Worm (Caenorhabditis elegans) whole organism, L1 larva: ENCODE measurements around the gene F52H2.15.

Experiments
- F16B12.6 ChIP-seq: fragments of 150-350 bp; optimal IDR thresholded peaks from 2 replicates; lab custom pipeline; 2014; ENCODE audit warnings: missing biosample characterization, missing genetic modification characterization
- ceh-82 ChIP-seq, 3 experiments: fragments of 150-350 bp in 1 of 3; sonication (generic microtip) in 2 of 3; optimal IDR thresholded peaks; 2 replicates each; lab custom pipeline; 2014 to 2017; ENCODE audit warnings: missing biosample characterization in 3 of 3, missing genetic modification characterization in 3 of 3
- ceh-88 ChIP-seq: fragments of 200-800 bp; sonication (Bioruptor generic); IDR thresholded peaks from 2 replicates; pipeline ENCODE4 v1.3.6; 2022; ENCODE audit warnings: missing genetic modification characterization, missing compliant biosample characterization
- dsc-1 ChIP-seq: sonication (generic microtip); optimal IDR thresholded peaks from 2 replicates; lab custom pipeline; 2016; ENCODE audit warnings: mild to moderate bottlenecking, missing genetic modification characterization, missing compliant biosample characterization
- efl-1 ChIP-seq, 4 experiments: fragments of 150-350 bp; optimal IDR thresholded peaks in 3 of 4; peaks in 1 of 4; 1 replicate in 1 of 4; 2 replicates in 3 of 4; lab custom pipeline; 2014; ENCODE audit warnings: missing biosample characterization in 2 of 4, missing genetic modification characterization in 2 of 4, missing genetic modification reagents in 2 of 4
- egl-13 ChIP-seq: sonication (generic microtip); optimal IDR thresholded peaks from 2 replicates; lab custom pipeline; 2016; ENCODE audit warnings: missing genotype, missing genetic modification reagents, missing genetic modification characterization, missing compliant biosample characterization
- elt-2 ChIP-seq: sonication (generic microtip); optimal IDR thresholded peaks from 2 replicates; lab custom pipeline; 2016; ENCODE audit warnings: missing genetic modification characterization, mild to moderate bottlenecking, inconsistent platforms, missing compliant biosample characterization, missing genetic modification reagents
- elt-3 ChIP-seq, 6 experiments: fragments of 150-350 bp in 1 of 6; sonication (generic microtip); optimal IDR thresholded peaks; 2 replicates each; lab custom pipeline; 2017 to 2018; ENCODE audit warnings: missing biosample characterization in 6 of 6, missing genetic modification characterization in 6 of 6, inconsistent platforms in 1 of 6
- fkh-10 ChIP-seq: sonication (generic microtip); optimal IDR thresholded peaks from 2 replicates; lab custom pipeline; 2017; ENCODE audit warnings: missing biosample characterization, missing genetic modification reagents, missing genetic modification characterization
- fos-1 ChIP-seq: fragments of 150-350 bp; optimal IDR thresholded peaks from 2 replicates; lab custom pipeline; 2014; ENCODE audit warnings: missing biosample characterization, missing genetic modification characterization
- grh-1 ChIP-seq: fragments of 200-800 bp; sonication (Bioruptor generic); IDR thresholded peaks from 2 replicates; pipeline ENCODE4 v1.3.6; 2022; ENCODE audit warnings: missing genetic modification reagents, missing genetic modification characterization, missing compliant biosample characterization
- hlh-17 ChIP-seq: fragments of 200-800 bp; sonication (Bioruptor generic); optimal IDR thresholded peaks from 2 replicates; lab custom pipeline; 2018; ENCODE audit warnings: missing genetic modification characterization, mild to moderate bottlenecking, missing compliant biosample characterization, moderate library complexity, borderline replicate concordance
- isw-1 ChIP-seq: fragments of 200-800 bp; sonication (Bioruptor generic); IDR thresholded peaks from 2 replicates; pipeline ENCODE4 v1.3.6; 2022; ENCODE audit warnings: missing genetic modification characterization, missing compliant biosample characterization
- jun-1 ChIP-seq: fragments of 150-350 bp; optimal IDR thresholded peaks from 2 replicates; lab custom pipeline; 2014; ENCODE audit warnings: missing biosample characterization, missing genetic modification reagents, missing genetic modification characterization
- lin-13 ChIP-seq: fragments of 150-350 bp; optimal IDR thresholded peaks from 2 replicates; lab custom pipeline; 2014; ENCODE audit warnings: missing biosample characterization, missing genetic modification reagents, missing genetic modification characterization
- lin-14 ChIP-seq: fragments of 200-800 bp; sonication (Bioruptor generic); optimal IDR thresholded peaks from 2 replicates; lab custom pipeline; 2018; ENCODE audit warnings: mild to moderate bottlenecking, missing genetic modification characterization, moderate library complexity, missing compliant biosample characterization
- lin-35 ChIP-seq, 2 experiments: fragments of 150-350 bp; optimal IDR thresholded peaks; 2 replicates each; lab custom pipeline; 2014; ENCODE audit warnings: missing biosample characterization in 2 of 2, missing genetic modification characterization in 2 of 2, missing genetic modification reagents in 2 of 2
- lin-39 ChIP-seq: fragments of 150-350 bp; optimal IDR thresholded peaks from 2 replicates; lab custom pipeline; 2014; ENCODE audit warnings: missing biosample characterization, missing genetic modification reagents, missing genetic modification characterization
- lir-3 ChIP-seq: sonication (generic microtip); optimal IDR thresholded peaks from 2 replicates; lab custom pipeline; 2016; ENCODE audit warnings: mild to moderate bottlenecking, missing genetic modification characterization, moderate library complexity, missing compliant biosample characterization; ENCODE audit not compliant: poor library complexity
- mdl-1 ChIP-seq, 2 experiments: fragments of 150-350 bp; optimal IDR thresholded peaks; 2 replicates each; lab custom pipeline; 2014 to 2017; ENCODE audit warnings: missing biosample characterization in 2 of 2, missing genetic modification characterization in 2 of 2, inconsistent platforms in 1 of 2
- mef-2 ChIP-seq: fragments of 150-350 bp; optimal IDR thresholded peaks from 2 replicates; lab custom pipeline; 2014; ENCODE audit warnings: missing biosample characterization, missing genetic modification characterization
- mep-1 ChIP-seq: fragments of 150-350 bp; optimal IDR thresholded peaks from 2 replicates; lab custom pipeline; 2014; ENCODE audit warnings: missing biosample characterization, missing genetic modification characterization
- nhr-19 ChIP-seq: fragments of 200-800 bp; sonication (Bioruptor generic); conservative IDR thresholded peaks from 2 replicates; pipeline ENCODE4 v1.3.6; 2022; ENCODE audit warnings: missing genetic modification characterization, missing compliant biosample characterization
- nhr-20 ChIP-seq: sonication (generic microtip); optimal IDR thresholded peaks from 2 replicates; lab custom pipeline; 2016; ENCODE audit warnings: mild to moderate bottlenecking, missing genetic modification characterization, missing compliant biosample characterization
- nhr-237 ChIP-seq: fragments of 150-350 bp; optimal IDR thresholded peaks from 2 replicates; lab custom pipeline; 2014; ENCODE audit warnings: missing biosample characterization, missing genetic modification characterization
- nhr-47 ChIP-seq: sonication (generic microtip); optimal IDR thresholded peaks from 2 replicates; lab custom pipeline; 2016; ENCODE audit warnings: mild to moderate bottlenecking, missing genetic modification characterization, moderate library complexity, missing compliant biosample characterization
- nhr-71 ChIP-seq: sonication (generic microtip); optimal IDR thresholded peaks from 2 replicates; lab custom pipeline; 2016; ENCODE audit warnings: mild to moderate bottlenecking, missing genetic modification characterization, moderate library complexity, missing compliant biosample characterization
- nhr-76 ChIP-seq: sonication (generic microtip); optimal IDR thresholded peaks from 2 replicates; lab custom pipeline; 2017; ENCODE audit warnings: missing biosample characterization, missing genetic modification characterization
- nhr-77 ChIP-seq: fragments of 150-350 bp; optimal IDR thresholded peaks from 2 replicates; lab custom pipeline; 2014; ENCODE audit warnings: missing biosample characterization, missing genetic modification characterization
- nhr-85 ChIP-seq: sonication (generic microtip); peaks from one replicate; lab custom pipeline; 2016; ENCODE audit warnings: missing genetic modification characterization, inconsistent platforms, missing compliant biosample characterization
- nhr-90 ChIP-seq: sonication (generic microtip); optimal IDR thresholded peaks from 2 replicates; lab custom pipeline; 2016; ENCODE audit warnings: mild to moderate bottlenecking, missing genetic modification characterization, missing compliant biosample characterization; ENCODE audit not compliant: poor library complexity
- pax-3 ChIP-seq: fragments of 200-800 bp; sonication (Bioruptor generic); optimal IDR thresholded peaks from 2 replicates; lab custom pipeline; 2018; ENCODE audit warnings: mild to moderate bottlenecking, missing genetic modification characterization, moderate library complexity, missing compliant biosample characterization
- pqm-1 ChIP-seq: sonication (generic microtip); optimal IDR thresholded peaks from 3 replicates; lab custom pipeline; 2017; ENCODE audit warnings: missing biosample characterization, missing genetic modification characterization
- rnt-1 ChIP-seq: sonication (generic microtip); optimal IDR thresholded peaks from 2 replicates; lab custom pipeline; 2016; ENCODE audit warnings: mild to moderate bottlenecking, missing genetic modification characterization, moderate library complexity, missing compliant biosample characterization
- skn-1 ChIP-seq: fragments of 150-350 bp; optimal IDR thresholded peaks from 2 replicates; lab custom pipeline; 2014; ENCODE audit warnings: missing biosample characterization, missing genetic modification characterization
- snpc-4 ChIP-seq: fragments of 150-350 bp; optimal IDR thresholded peaks from 2 replicates; lab custom pipeline; 2014; ENCODE audit warnings: missing biosample characterization, missing genetic modification characterization
- snu-23 ChIP-seq: sonication (generic microtip); optimal IDR thresholded peaks from 2 replicates; lab custom pipeline; 2016; ENCODE audit warnings: missing genetic modification characterization, missing compliant biosample characterization
- sox-4 ChIP-seq: sonication (generic microtip); optimal IDR thresholded peaks from 2 replicates; lab custom pipeline; 2016; ENCODE audit warnings: missing genetic modification characterization, missing compliant biosample characterization
- sup-37 ChIP-seq: fragments of 200-800 bp; sonication (Bioruptor generic); optimal IDR thresholded peaks from 2 replicates; lab custom pipeline; 2018; ENCODE audit warnings: mild to moderate bottlenecking, missing genetic modification characterization, missing compliant biosample characterization
- tbx-2 ChIP-seq: sonication (generic microtip); optimal IDR thresholded peaks from 2 replicates; lab custom pipeline; 2016; ENCODE audit warnings: missing genetic modification characterization, missing compliant biosample characterization
- unc-130 ChIP-seq: fragments of 150-350 bp; optimal IDR thresholded peaks from 2 replicates; lab custom pipeline; 2017; ENCODE audit warnings: missing biosample characterization, missing genetic modification characterization, inconsistent platforms
- unc-30 ChIP-seq: sonication (generic microtip); optimal IDR thresholded peaks from 2 replicates; lab custom pipeline; 2017; ENCODE audit warnings: missing biosample characterization, missing genetic modification characterization
- unc-86 ChIP-seq: sonication (generic microtip); optimal IDR thresholded peaks from 2 replicates; lab custom pipeline; 2016; ENCODE audit warnings: missing genetic modification characterization, missing compliant biosample characterization
- vab-15 ChIP-seq: sonication (generic microtip); optimal IDR thresholded peaks from 2 replicates; lab custom pipeline; 2017; ENCODE audit warnings: missing genotype, mild to moderate bottlenecking, missing genetic modification characterization, missing compliant biosample characterization
- xbp-1 ChIP-seq: sonication (generic microtip); optimal IDR thresholded peaks from 2 replicates; lab custom pipeline; 2016; ENCODE audit warnings: missing genetic modification characterization, missing compliant biosample characterization
- zag-1 ChIP-seq: fragments of 150-350 bp; optimal IDR thresholded peaks from 2 replicates; lab custom pipeline; 2014; ENCODE audit warnings: missing biosample characterization, missing genetic modification characterization
- zip-4 ChIP-seq: fragments of 200-800 bp; sonication (Bioruptor generic); optimal IDR thresholded peaks from 2 replicates; lab custom pipeline; 2018; ENCODE audit warnings: mild to moderate bottlenecking, missing genetic modification characterization, moderate library complexity, missing compliant biosample characterization
- ztf-11 ChIP-seq, 2 experiments: sonication (generic microtip); optimal IDR thresholded peaks; 2 replicates each; lab custom pipeline; 2016 to 2017; ENCODE audit warnings: missing genetic modification characterization in 2 of 2, missing biosample characterization in 1 of 2, missing compliant biosample characterization in 1 of 2
- ztf-4 ChIP-seq: fragments of 150-350 bp; optimal IDR thresholded peaks from 2 replicates; lab custom pipeline; 2014; ENCODE audit warnings: missing biosample characterization, missing genetic modification characterization

The F52H2.15 gene

ce11 chrX:2596605-2597004 is 31.4 kb downstream of the F52H2.15 start (continued):
- TF ChIP-seq lin-13 (GFP tag; lab: Kevin White, UChicago), result no peak
- no peak for TF ChIP-seq nhr-76 (tag; lab: Kevin White, UChicago)
- no peak for TF ChIP-seq elt-3 (tag; optimal IDR thresholded peaks at IDR 0.05; lab: Kevin White, UChicago)
- no peak for TF ChIP-seq snpc-4 (tag; lab: Kevin White, UChicago)
- peak; percentile 79 for TF ChIP-seq nhr-47 (tag; lab: Kevin White, UChicago)
- peak; percentile 74 for TF ChIP-seq nhr-71 (tag; lab: Kevin White, UChicago)
- no peak for TF ChIP-seq unc-30
- TF ChIP-seq lin-39 (tag; lab: Kevin White, UChicago), result no peak
- no peak for TF ChIP-seq nhr-90 (tag; lab: Kevin White, UChicago)
- TF ChIP-seq xbp-1 (tag; lab: Kevin White, UChicago), result peak; percentile 9
- TF ChIP-seq lin-14, result peak; percentile 62
- no peak for TF ChIP-seq mdl-1 (tag; optimal IDR thresholded peaks at IDR 0.05; lab: Kevin White, UChicago)
- TF ChIP-seq jun-1 (tag; lab: Kevin White, UChicago), result no peak
- no peak for TF ChIP-seq grh-1 (GFP tag; lab: Robert Waterston, UW)
- no peak for TF ChIP-seq elt-2 (tag; lab: Kevin White, UChicago)
- peak; percentile 10 for TF ChIP-seq snu-23 (GFP tag; lab: Kevin White, UChicago)
- TF ChIP-seq mep-1 (tag; lab: Kevin White, UChicago), result no peak
- TF ChIP-seq vab-15 (tag; lab: Kevin White, UChicago), result no peak
- TF ChIP-seq unc-130 (tag; lab: Kevin White, UChicago), result no peak
- no peak for TF ChIP-seq sup-37 (GFP tag; lab: Kevin White, UChicago)
- peak; percentile 10 for TF ChIP-seq unc-86
- TF ChIP-seq ceh-88 (GFP tag; lab: Robert Waterston, UW), result no peak
- TF ChIP-seq nhr-77, result no peak
- peak; percentile 79 for TF ChIP-seq pax-3 (tag; lab: Kevin White, UChicago)
- TF ChIP-seq hlh-17 (GFP tag; lab: Kevin White, UChicago), result no peak
- TF ChIP-seq, all 84 proteins: peak for 19

- TF ChIP-seq isw-1 (GFP tag; lab: Robert Waterston, UW) (peak; percentile 13; the same call in 1 of the 2 replicates), snpc-4 (tag; lab: Kevin White, UChicago) (no peak), ztf-11 (tag; optimal IDR thresholded peaks at IDR 0.05; lab: Kevin White, UChicago) (no peak), mef-2 (peak; percentile 77), unc-86 (peak; percentile 74), fos-1 (tag; lab: Kevin White, UChicago) (peak; percentile 19), F16B12.6 (no peak), zag-1 (tag; lab: Kevin White, UChicago) (no peak), nhr-19 (GFP tag; lab: Robert Waterston, UW) (peak; percentile 52), elt-3 (tag; optimal IDR thresholded peaks at IDR 0.05; lab: Kevin White, UChicago) (no peak), nhr-85 (tag; lab: Kevin White, UChicago) (no peak), lin-14 (peak; percentile 93), jun-1 (tag; lab: Kevin White, UChicago) (no peak), skn-1 (peak; percentile 37), efl-1 (optimal IDR thresholded peaks at IDR 0.05; lab: Kevin White, UChicago) (peak; percentile 12 to 28), efl-1 (GFP tag; optimal IDR thresholded peaks at IDR 0.05 in 1 of 2; lab: Kevin White, UChicago) (no peak), nhr-20 (tag; lab: Kevin White, UChicago) (peak; percentile 18), ztf-4 (tag; lab: Kevin White, UChicago) (peak; percentile 54), nhr-77 (no peak), nhr-47 (tag; lab: Kevin White, UChicago) (peak; percentile 80), snu-23 (GFP tag; lab: Kevin White, UChicago) (peak; percentile 71), egl-13 (tag; lab: Kevin White, UChicago) (peak; percentile 33), zip-4 (GFP tag; lab: Kevin White, UChicago) (no peak), fkh-10 (peak; percentile 60), ceh-82 (tag; optimal IDR thresholded peaks at IDR 0.05; lab: Kevin White, UChicago) (peak in 2 of 3 experiments; percentile 46 to 77), lir-3 (tag; lab: Kevin White, UChicago) (no peak), sox-4 (tag; lab: Kevin White, UChicago) (peak; percentile 2), nhr-71 (tag; lab: Kevin White, UChicago) (peak; percentile 84), dsc-1 (tag; lab: Kevin White, UChicago) (peak; percentile 56), vab-15 (tag; lab: Kevin White, UChicago) (no peak), nhr-237 (no peak), pqm-1 (tag; lab: Kevin White, UChicago) (no peak), xbp-1 (tag; lab: Kevin White, UChicago) (peak; percentile 43), rnt-1 (tag; lab: Kevin White, UChicago) (peak; percentile 72), lin-35 (GFP tag; optimal IDR thresholded peaks at IDR 0.05; lab: Kevin White, UChicago) (peak in 1 of 2 experiments; percentile 39), tbx-2 (tag; lab: Kevin White, UChicago) (peak; percentile 53)
Measured at ce11 chrX:2598833-2599279, 33.7 kb downstream of the F52H2.15 start.
